Worm (Caenorhabditis elegans) whole organism, L2 larva: ENCODE measurements around the gene ZK616.3.

ENCODE experiments used
- C34F6.9 ChIP-seq: fragments of 150-350 bp; optimal IDR thresholded peaks from 2 replicates; lab custom pipeline; 2014; ENCODE audit warnings: missing biosample characterization, missing genetic modification characterization
- F13H6.1 ChIP-seq: sonication (generic microtip); optimal IDR thresholded peaks from 2 replicates; lab custom pipeline; 2016; ENCODE audit warnings: missing genetic modification characterization, missing compliant biosample characterization
- R02D3.7 ChIP-seq: fragments of 150-350 bp; optimal IDR thresholded peaks from 2 replicates; lab custom pipeline; 2014; ENCODE audit warnings: missing biosample characterization, missing genetic modification characterization
- Y55F3AM.14 ChIP-seq: fragments of 200-800 bp; sonication (Bioruptor generic); optimal IDR thresholded peaks from 2 replicates; lab custom pipeline; 2018; ENCODE audit warnings: mild to moderate bottlenecking, missing genetic modification characterization, missing compliant biosample characterization
- ZK546.5 ChIP-seq: sonication (generic microtip); optimal IDR thresholded peaks from 2 replicates; lab custom pipeline; 2017; ENCODE audit warnings: missing biosample characterization, missing genetic modification characterization
- alr-1 ChIP-seq: fragments of 150-350 bp; optimal IDR thresholded peaks from 2 replicates; lab custom pipeline; 2014; ENCODE audit warnings: missing biosample characterization, missing genetic modification characterization
- aly-2 ChIP-seq: fragments of 150-350 bp; optimal IDR thresholded peaks from 2 replicates; lab custom pipeline; 2014; ENCODE audit warnings: missing biosample characterization, missing genetic modification characterization
- ceh-82 ChIP-seq: fragments of 150-350 bp; optimal IDR thresholded peaks from 2 replicates; lab custom pipeline; 2014; ENCODE audit warnings: missing biosample characterization, missing genetic modification characterization
- crh-2 ChIP-seq: sonication (generic microtip); optimal IDR thresholded peaks from 2 replicates; lab custom pipeline; 2017; ENCODE audit warnings: missing biosample characterization, missing genetic modification characterization
- dmd-4 ChIP-seq: sonication (generic microtip); optimal IDR thresholded peaks from 2 replicates; lab custom pipeline; 2017; ENCODE audit warnings: missing biosample characterization, missing genetic modification characterization
- egl-27 ChIP-seq: sonication (generic microtip); optimal IDR thresholded peaks from 3 replicates; lab custom pipeline; 2017; ENCODE audit warnings: missing biosample characterization, missing genetic modification reagents, missing genetic modification characterization
- elt-3 ChIP-seq: sonication (generic microtip); optimal IDR thresholded peaks from 2 replicates; lab custom pipeline; 2017; ENCODE audit warnings: missing biosample characterization, missing genetic modification characterization
- fos-1 ChIP-seq: fragments of 150-350 bp; optimal IDR thresholded peaks from 2 replicates; lab custom pipeline; 2014; ENCODE audit warnings: missing biosample characterization, missing genetic modification characterization
- gmeb-1 ChIP-seq: fragments of 150-350 bp; optimal IDR thresholded peaks from 2 replicates; lab custom pipeline; 2014; ENCODE audit warnings: missing biosample characterization, missing genetic modification characterization
- lin-13 ChIP-seq: fragments of 150-350 bp; optimal IDR thresholded peaks from 2 replicates; lab custom pipeline; 2014; ENCODE audit warnings: missing biosample characterization, missing genetic modification reagents, missing genetic modification characterization
- lsy-2 ChIP-seq, 2 experiments: fragments of 150-350 bp in 1 of 2; sonication (generic microtip) in 1 of 2; optimal IDR thresholded peaks; 2 replicates each; lab custom pipeline; 2014 to 2017; ENCODE audit warnings: missing biosample characterization in 2 of 2, missing genetic modification characterization in 2 of 2
- mab-5 ChIP-seq: fragments of 150-350 bp; optimal IDR thresholded peaks from 2 replicates; lab custom pipeline; 2014; ENCODE audit warnings: missing biosample characterization, missing genetic modification characterization
- mbf-1 ChIP-seq: sonication (generic microtip); optimal IDR thresholded peaks from 2 replicates; lab custom pipeline; 2017; ENCODE audit warnings: missing biosample characterization, missing genetic modification characterization
- mdl-1 ChIP-seq, 2 experiments: fragments of 150-350 bp in 1 of 2; sonication (generic microtip) in 1 of 2; optimal IDR thresholded peaks; 2 replicates each; lab custom pipeline; 2017; ENCODE audit warnings: missing biosample characterization in 2 of 2, missing genetic modification characterization in 2 of 2
- nhr-11 ChIP-seq: fragments of 150-350 bp; optimal IDR thresholded peaks from 2 replicates; lab custom pipeline; 2014; ENCODE audit warnings: missing biosample characterization, missing genetic modification characterization
- nhr-12 ChIP-seq: fragments of 150-350 bp; optimal IDR thresholded peaks from 2 replicates; lab custom pipeline; 2014; ENCODE audit warnings: missing biosample characterization, missing genetic modification characterization
- nhr-129 ChIP-seq: fragments of 150-350 bp; optimal IDR thresholded peaks from 2 replicates; lab custom pipeline; 2014; ENCODE audit warnings: missing biosample characterization, missing genetic modification characterization
- nhr-23 ChIP-seq: fragments of 150-350 bp; optimal IDR thresholded peaks from 2 replicates; lab custom pipeline; 2014; ENCODE audit warnings: missing biosample characterization, missing genetic modification reagents, missing genetic modification characterization
- nhr-237 ChIP-seq: fragments of 150-350 bp; optimal IDR thresholded peaks from 2 replicates; lab custom pipeline; 2014; ENCODE audit warnings: missing biosample characterization, missing genetic modification characterization
- nhr-77 ChIP-seq: fragments of 150-350 bp; optimal IDR thresholded peaks from 2 replicates; lab custom pipeline; 2014; ENCODE audit warnings: missing biosample characterization, missing genetic modification characterization
- sem-4 ChIP-seq: fragments of 150-350 bp; optimal IDR thresholded peaks from 2 replicates; lab custom pipeline; 2014; ENCODE audit warnings: missing biosample characterization, missing genetic modification reagents, missing genetic modification characterization
- skn-1 ChIP-seq: sonication (generic microtip); optimal IDR thresholded peaks from 2 replicates; lab custom pipeline; 2017; ENCODE audit warnings: missing biosample characterization, missing genetic modification characterization
- sma-3 ChIP-seq: sonication (generic microtip); optimal IDR thresholded peaks from 2 replicates; lab custom pipeline; 2016; ENCODE audit warnings: missing genetic modification reagents, missing genetic modification characterization, missing compliant biosample characterization
- sma-9 ChIP-seq, 2 experiments: fragments of 150-350 bp in 1 of 2; sonication (generic microtip) in 1 of 2; optimal IDR thresholded peaks; 2 replicates each; lab custom pipeline; 2014 to 2016; ENCODE audit warnings: missing genetic modification characterization in 2 of 2, mild to moderate bottlenecking in 1 of 2, missing biosample characterization in 1 of 2, missing compliant biosample characterization in 1 of 2, missing genetic modification reagents in 1 of 2, moderate library complexity in 1 of 2
- snpc-4 ChIP-seq: fragments of 150-350 bp; optimal IDR thresholded peaks from 2 replicates; lab custom pipeline; 2014; ENCODE audit warnings: missing biosample characterization, missing genetic modification characterization
- unc-55 ChIP-seq: fragments of 150-350 bp; sonication (generic microtip); optimal IDR thresholded peaks from 3 replicates; lab custom pipeline; 2014; ENCODE audit warnings: missing biosample characterization, missing genetic modification reagents, missing genetic modification characterization
- unc-62 ChIP-seq: fragments of 150-350 bp; optimal IDR thresholded peaks from 2 replicates; lab custom pipeline; 2014; ENCODE audit warnings: missing biosample characterization, missing genetic modification reagents, missing genetic modification characterization
- zag-1 ChIP-seq: fragments of 150-350 bp; optimal IDR thresholded peaks from 2 replicates; lab custom pipeline; 2014; ENCODE audit warnings: missing biosample characterization, missing genetic modification characterization
- ztf-1 ChIP-seq: fragments of 200-800 bp; sonication (Bioruptor generic); conservative IDR thresholded peaks from 2 replicates; pipeline ENCODE4 v1.3.6; 2022; ENCODE audit warnings: missing genetic modification characterization, missing compliant biosample characterization
- ztf-11 ChIP-seq: sonication (generic microtip); optimal IDR thresholded peaks from 2 replicates; lab custom pipeline; 2017; ENCODE audit warnings: missing biosample characterization, missing genetic modification characterization
- ztf-4 ChIP-seq: fragments of 150-350 bp; optimal IDR thresholded peaks from 2 replicates; lab custom pipeline; 2014; ENCODE audit warnings: missing biosample characterization, missing genetic modification characterization

The ZK616.3 gene

ce11 chrIV:5394687-5395086, 2.2 kb upstream of the ZK616.3 start, which contains the start of the genes perm-3 and swsn-6 (continued):
- TF ChIP-seq sma-9 (GFP tag; optimal IDR thresholded peaks at IDR 0.05; lab: Kevin White, UChicago) (peak; percentile 84), sma-9 (tag; optimal IDR thresholded peaks at IDR 0.05; lab: Kevin White, UChicago) (no peak), alr-1 (tag; lab: Kevin White, UChicago) (no peak), lsy-2 (tag; optimal IDR thresholded peaks at IDR 0.05; lab: Kevin White, UChicago) (peak; percentile 87 to 92), sma-3 (GFP tag; lab: Kevin White, UChicago) (peak; percentile 69), R02D3.7 (tag; lab: Kevin White, UChicago) (peak; percentile 25), elt-3 (tag; lab: Kevin White, UChicago) (no peak), unc-62 (GFP tag; lab: Kevin White, UChicago) (no peak), ztf-1 (no peak), unc-55 (GFP tag; lab: Kevin White, UChicago) (peak; percentile 90), Y55F3AM.14 (GFP tag; lab: Kevin White, UChicago) (no peak), F13H6.1 (peak; percentile 77), aly-2 (tag; lab: Kevin White, UChicago) (no peak), gmeb-1 (tag; lab: Kevin White, UChicago) (peak; percentile 85), mab-5 (tag; lab: Kevin White, UChicago) (peak; percentile 83), dmd-4 (no peak), fos-1 (tag; lab: Kevin White, UChicago) (peak; percentile 60), nhr-11 (no peak), ztf-4 (tag; lab: Kevin White, UChicago) (no peak), crh-2 (tag; lab: Kevin White, UChicago) (peak; percentile 83), nhr-77 (no peak), nhr-237 (no peak)

- TF ChIP-seq nhr-12 (tag; lab: Kevin White, UChicago) = no peak
- no peak for TF ChIP-seq gmeb-1 (tag; lab: Kevin White, UChicago)
- TF ChIP-seq nhr-23 (tag; lab: Kevin White, UChicago) = no peak
- TF ChIP-seq dmd-4 = no peak
Measured at ce11 chrIV:5397539-5397938, 670 bp downstream of the ZK616.3 start, which contains the start of gene ZK616.2. Gene ZK616.2, plus strand, starts transcription at chrIV:5397839.

- TF ChIP-seq nhr-129 (tag; lab: Kevin White, UChicago) (no peak), lin-13 (no peak), sma-3 (GFP tag; lab: Kevin White, UChicago) (no peak), unc-55 (GFP tag; lab: Kevin White, UChicago) (no peak), C34F6.9 (tag; lab: Kevin White, UChicago) (no peak), sem-4 (tag; lab: Kevin White, UChicago) (no peak), unc-62 (GFP tag; lab: Kevin White, UChicago) (no peak), gmeb-1 (tag; lab: Kevin White, UChicago) (no peak), dmd-4 (no peak), aly-2 (tag; lab: Kevin White, UChicago) (no peak), Y55F3AM.14 (GFP tag; lab: Kevin White, UChicago) (no peak)
- TF ChIP-seq, all 48 proteins: peak for 0
Measured at ce11 chrIV:5400609-5401008, 3.7 kb downstream of the ZK616.3 start, which contains the start of gene ZK616.1. Gene ZK616.1, plus strand, starts transcription at chrIV:5400909.

- no peak for TF ChIP-seq mbf-1 (tag; lab: Kevin White, UChicago)
- no peak for TF ChIP-seq gmeb-1 (tag; lab: Kevin White, UChicago)
Measured at ce11 chrIV:5405345-5405744, 8.5 kb downstream of the ZK616.3 start, which contains the start of gene ZK616.61. Gene ZK616.61, plus strand, starts transcription at chrIV:5405645.

ce11 chrIV:5409112-5409511, 12.2 kb downstream of the ZK616.3 start:
- TF ChIP-seq lsy-2 (tag; optimal IDR thresholded peaks at IDR 0.05; lab: Kevin White, UChicago) = no peak
- TF ChIP-seq alr-1 (tag; lab: Kevin White, UChicago) = no peak
- no peak for TF ChIP-seq R02D3.7 (tag; lab: Kevin White, UChicago)
- TF ChIP-seq F13H6.1 = no peak
- TF ChIP-seq unc-55 (GFP tag; lab: Kevin White, UChicago) = no peak
- TF ChIP-seq ZK546.5 (tag; lab: Kevin White, UChicago) = no peak
- no peak for TF ChIP-seq ztf-11 (tag; lab: Kevin White, UChicago)
- TF ChIP-seq ceh-82 (tag; lab: Kevin White, UChicago) = no peak
- no peak for TF ChIP-seq sem-4 (tag; lab: Kevin White, UChicago)
- TF ChIP-seq zag-1 = no peak
- TF ChIP-seq nhr-23 (tag; lab: Kevin White, UChicago) = no peak
- TF ChIP-seq ztf-1 = no peak
- no peak for TF ChIP-seq mdl-1 (tag; optimal IDR thresholded peaks at IDR 0.05; lab: Kevin White, UChicago)
- TF ChIP-seq snpc-4 (tag; lab: Kevin White, UChicago) = no peak
- TF ChIP-seq fos-1 (tag; lab: Kevin White, UChicago) = no peak
- no peak for TF ChIP-seq sma-9 (GFP tag; optimal IDR thresholded peaks at IDR 0.05; lab: Kevin White, UChicago)
- TF ChIP-seq sma-9 (tag; optimal IDR thresholded peaks at IDR 0.05; lab: Kevin White, UChicago) = no peak
- no peak for TF ChIP-seq skn-1
- no peak for TF ChIP-seq nhr-237
- TF ChIP-seq egl-27 (tag; lab: Kevin White, UChicago) = no peak
